Worm (Caenorhabditis elegans) whole organism, midembryonic: ENCODE results near the gene gfi-1.

Source experiments
- T22C8.4 ChIP-seq: fragments of 200-800 bp; sonication (Bioruptor generic); IDR thresholded peaks from 2 replicates; pipeline ENCODE4 v1.3.6; 2022; ENCODE audit warnings: missing genetic modification characterization, missing compliant biosample characterization
- cog-1 ChIP-seq: sonication (generic microtip); optimal IDR thresholded peaks from 2 replicates; lab custom pipeline; 2016; ENCODE audit warnings: missing genetic modification characterization, missing compliant biosample characterization
- flt-1 ChIP-seq: fragments of 200-800 bp; sonication (Bioruptor generic); IDR thresholded peaks from 2 replicates; pipeline ENCODE4 v1.3.6; 2022; ENCODE audit warnings: missing genetic modification characterization, missing compliant biosample characterization
- klf-2 ChIP-seq: fragments of 200-800 bp; sonication (Bioruptor generic); conservative IDR thresholded peaks from 2 replicates; pipeline ENCODE4 v1.3.6; 2022; ENCODE audit warnings: missing genetic modification reagents, missing genetic modification characterization, missing compliant biosample characterization
- med-1 ChIP-seq: sonication (generic microtip); optimal IDR thresholded peaks from 2 replicates; lab custom pipeline; 2017; ENCODE audit warnings: missing genetic modification characterization, mild to moderate bottlenecking, missing compliant biosample characterization, antibody characterized with exemption, missing genetic modification reagents; ENCODE audit not compliant: insufficient read depth
- ref-1 ChIP-seq: fragments of 200-800 bp; sonication (Bioruptor generic); conservative IDR thresholded peaks from 2 replicates; pipeline ENCODE4 v1.3.6; 2022; ENCODE audit warnings: missing genetic modification reagents, missing genetic modification characterization, missing compliant biosample characterization
- tab-1 ChIP-seq: fragments of 200-800 bp; sonication (Bioruptor generic); IDR thresholded peaks from 2 replicates; pipeline ENCODE4 v1.3.6; 2022; ENCODE audit warnings: missing genetic modification characterization, missing compliant biosample characterization
- ztf-23 ChIP-seq: fragments of 200-800 bp; sonication (Bioruptor generic); IDR thresholded peaks from 2 replicates; pipeline ENCODE4 v1.3.6; 2022; ENCODE audit warnings: missing genetic modification reagents, missing genetic modification characterization, missing compliant biosample characterization
- ztf-29 ChIP-seq: fragments of 200-800 bp; sonication (Bioruptor generic); IDR thresholded peaks from 2 replicates; pipeline ENCODE4 v1.3.6; 2022; ENCODE audit warnings: missing genetic modification reagents, missing genetic modification characterization, missing compliant biosample characterization

Gene gfi-1

ce11 chrV:6354202-6354601 lies 45.5 kb downstream of the gfi-1 start:
- no peak for TF ChIP-seq flt-1 (GFP tag; lab: Robert Waterston, UW)
- TF ChIP-seq med-1 (GFP tag; lab: Kevin White, UChicago) = no peak
- TF ChIP-seq T22C8.4 (GFP tag; lab: Robert Waterston, UW) = no peak
- TF ChIP-seq tab-1 (GFP tag; lab: Robert Waterston, UW) = no peak
- TF ChIP-seq ztf-29 (GFP tag; lab: Robert Waterston, UW) = no peak
- TF ChIP-seq ref-1 (GFP tag; lab: Robert Waterston, UW) = no peak
- no peak for TF ChIP-seq klf-2 (GFP tag; lab: Robert Waterston, UW)
- no peak for TF ChIP-seq ztf-23 (GFP tag; lab: Robert Waterston, UW)
- no peak for TF ChIP-seq cog-1

ce11 chrV:6353182-6353780 lies 46.5 kb downstream of the gfi-1 start:
- TF ChIP-seq ref-1 (GFP tag; lab: Robert Waterston, UW) (no peak), tab-1 (GFP tag; lab: Robert Waterston, UW) (no peak), ztf-23 (GFP tag; lab: Robert Waterston, UW) (no peak), flt-1 (GFP tag; lab: Robert Waterston, UW) (no peak), klf-2 (GFP tag; lab: Robert Waterston, UW) (no peak), med-1 (GFP tag; lab: Kevin White, UChicago) (no peak), T22C8.4 (GFP tag; lab: Robert Waterston, UW) (no peak), ztf-29 (GFP tag; lab: Robert Waterston, UW) (no peak), cog-1 (no peak)

- no peak for TF ChIP-seq klf-2 (GFP tag; lab: Robert Waterston, UW)
- no peak for TF ChIP-seq T22C8.4 (GFP tag; lab: Robert Waterston, UW)
Measured at ce11 chrV:6352350-6352749, 47.4 kb downstream of the gfi-1 start.

ce11 chrV:6351122-6351521 lies 48.6 kb downstream of the gfi-1 start:
- no peak for TF ChIP-seq med-1 (GFP tag; lab: Kevin White, UChicago)

- TF ChIP-seq klf-2 (GFP tag; lab: Robert Waterston, UW) (no peak), ztf-29 (GFP tag; lab: Robert Waterston, UW) (no peak), tab-1 (GFP tag; lab: Robert Waterston, UW) (no peak), flt-1 (GFP tag; lab: Robert Waterston, UW) (no peak), ztf-23 (GFP tag; lab: Robert Waterston, UW) (no peak), T22C8.4 (GFP tag; lab: Robert Waterston, UW) (no peak), med-1 (GFP tag; lab: Kevin White, UChicago) (no peak), ref-1 (GFP tag; lab: Robert Waterston, UW) (no peak), cog-1 (no peak)
Measured at ce11 chrV:6350109-6350508, 49.6 kb downstream of the gfi-1 start.

- TF ChIP-seq med-1 (GFP tag; lab: Kevin White, UChicago) (no peak), ztf-23 (GFP tag; lab: Robert Waterston, UW) (no peak), ztf-29 (GFP tag; lab: Robert Waterston, UW) (no peak), T22C8.4 (GFP tag; lab: Robert Waterston, UW) (no peak), tab-1 (GFP tag; lab: Robert Waterston, UW) (no peak), cog-1 (no peak), flt-1 (GFP tag; lab: Robert Waterston, UW) (no peak), ref-1 (GFP tag; lab: Robert Waterston, UW) (no peak), klf-2 (GFP tag; lab: Robert Waterston, UW) (no peak)
Measured at ce11 chrV:6349597-6349996, 50.1 kb downstream of the gfi-1 start.

ce11 chrV:6348133-6348532 lies 51.6 kb downstream of the gfi-1 start:
- no peak for TF ChIP-seq tab-1 (GFP tag; lab: Robert Waterston, UW)
- TF ChIP-seq ztf-29 (GFP tag; lab: Robert Waterston, UW) = no peak
- TF ChIP-seq T22C8.4 (GFP tag; lab: Robert Waterston, UW) = no peak
- TF ChIP-seq ref-1 (GFP tag; lab: Robert Waterston, UW) = no peak
- TF ChIP-seq klf-2 (GFP tag; lab: Robert Waterston, UW) = no peak
- TF ChIP-seq med-1 (GFP tag; lab: Kevin White, UChicago) = no peak
- no peak for TF ChIP-seq ztf-23 (GFP tag; lab: Robert Waterston, UW)
- TF ChIP-seq cog-1 = no peak
- no peak for TF ChIP-seq flt-1 (GFP tag; lab: Robert Waterston, UW)

- TF ChIP-seq cog-1 = no peak
Measured at ce11 chrV:6346906-6347305, 52.8 kb downstream of the gfi-1 start.

- TF ChIP-seq flt-1 (GFP tag; lab: Robert Waterston, UW) (no peak), ztf-29 (GFP tag; lab: Robert Waterston, UW) (no peak), tab-1 (GFP tag; lab: Robert Waterston, UW) (no peak), ref-1 (GFP tag; lab: Robert Waterston, UW) (no peak), cog-1 (no peak), med-1 (GFP tag; lab: Kevin White, UChicago) (no peak), ztf-23 (GFP tag; lab: Robert Waterston, UW) (no peak), T22C8.4 (GFP tag; lab: Robert Waterston, UW) (no peak), klf-2 (GFP tag; lab: Robert Waterston, UW) (no peak)
Measured at ce11 chrV:6346043-6346618, 53.6 kb downstream of the gfi-1 start.
